Fruit fly (Drosophila melanogaster) whole organism: ENCODE results near the gene CG12231.

Source experiments
- CG8478 ChIP-seq: fragments of >200 bp; optimal IDR thresholded peaks from 2 replicates; lab custom pipeline; 2018; ENCODE audit warnings: inconsistent platforms
- Dll ChIP-seq: fragments of >200 bp; optimal IDR thresholded peaks from 2 replicates; lab custom pipeline; 2017
- EcR ChIP-seq, 2 experiments: fragments of >200 bp; optimal IDR thresholded peaks; 2 replicates each; lab custom pipeline; 2017; ENCODE audit warnings: missing biosample characterization in 2 of 2, missing genetic modification characterization in 2 of 2, missing genetic modification reagents in 2 of 2
- pan ChIP-seq: fragments of >200 bp; optimal IDR thresholded peaks from 2 replicates; lab custom pipeline; 2017
- psq ChIP-seq: fragments of >200 bp; optimal IDR thresholded peaks from 2 replicates; lab custom pipeline; 2017
- usp ChIP-seq: fragments of >200 bp; optimal IDR thresholded peaks from 2 replicates; lab custom pipeline; 2017; ENCODE audit warnings: missing biosample characterization, missing genetic modification characterization, mixed read lengths

CG12231 gene

DNA sequence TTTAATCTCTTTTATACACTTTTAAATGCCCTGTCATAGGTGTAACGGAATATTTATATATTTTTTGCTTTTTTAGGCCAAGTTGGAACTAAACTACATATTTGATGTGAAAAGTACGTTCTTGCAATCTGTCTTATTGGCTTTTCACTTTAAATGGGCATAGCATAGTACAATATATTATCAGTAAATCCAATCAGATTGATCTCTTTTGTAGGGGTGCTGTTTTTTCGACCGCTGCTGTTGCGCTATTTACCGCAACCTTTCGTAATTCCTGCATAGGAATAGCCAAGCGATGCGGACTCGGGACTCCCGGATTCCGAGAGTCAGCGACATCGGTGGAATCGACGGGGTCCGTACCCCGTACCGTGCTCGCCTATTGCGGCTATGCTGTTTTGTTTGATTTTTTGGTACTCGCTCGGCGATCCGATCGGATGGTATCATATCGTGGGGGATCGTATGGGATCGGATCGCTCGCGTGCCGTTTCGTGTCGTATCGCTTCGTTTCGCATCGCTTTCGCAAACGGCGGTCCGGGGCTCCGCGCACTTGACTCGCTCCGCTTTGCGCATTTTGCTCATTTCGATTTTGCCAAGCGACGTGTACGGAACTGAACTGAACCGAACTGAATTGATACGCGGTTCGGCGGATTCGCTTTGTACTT, 33.6 kb downstream of the CG12231 start:
- TF ChIP-seq usp (GFP tag; lab: Kevin White, UChicago), result no peak
- peak; percentile 40 for TF ChIP-seq pan (lab: Kevin White, UChicago)
- no peak for TF ChIP-seq CG8478 (lab: Kevin White, UChicago)
- TF ChIP-seq EcR (GFP tag; optimal IDR thresholded peaks at IDR 0.05; lab: Kevin White, UChicago), result no peak
- no peak for TF ChIP-seq Dll
- TF ChIP-seq psq (lab: Kevin White, UChicago), result no peak

DNA sequence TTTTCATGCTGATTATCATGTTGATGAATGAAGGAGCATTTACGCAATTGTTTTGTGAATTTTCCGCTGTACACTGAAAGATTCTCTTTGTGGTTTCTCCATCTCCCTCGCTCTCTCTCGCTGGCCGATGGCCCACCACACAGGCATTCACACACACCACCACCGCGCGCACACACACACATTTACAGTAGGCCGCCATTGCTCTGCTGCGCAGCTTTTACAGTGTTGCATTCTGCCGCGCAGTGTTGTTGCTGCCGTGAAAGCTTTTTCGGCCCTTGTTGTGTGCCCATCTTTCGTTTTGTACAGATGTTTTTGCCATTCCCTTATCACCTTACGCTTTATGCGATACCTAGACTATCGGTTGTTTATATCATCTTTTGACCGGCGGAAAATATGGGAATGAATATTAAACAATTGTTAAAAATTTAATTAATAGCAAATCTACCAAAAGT, 34.7 kb downstream of the CG12231 start:
- no peak for TF ChIP-seq CG8478 (lab: Kevin White, UChicago)
- TF ChIP-seq EcR (GFP tag; optimal IDR thresholded peaks at IDR 0.05; lab: Kevin White, UChicago), result no peak
- TF ChIP-seq psq (lab: Kevin White, UChicago), result no peak
- TF ChIP-seq usp (GFP tag; lab: Kevin White, UChicago), result no peak
- no peak for TF ChIP-seq Dll
- TF ChIP-seq pan (lab: Kevin White, UChicago), result no peak

DNA sequence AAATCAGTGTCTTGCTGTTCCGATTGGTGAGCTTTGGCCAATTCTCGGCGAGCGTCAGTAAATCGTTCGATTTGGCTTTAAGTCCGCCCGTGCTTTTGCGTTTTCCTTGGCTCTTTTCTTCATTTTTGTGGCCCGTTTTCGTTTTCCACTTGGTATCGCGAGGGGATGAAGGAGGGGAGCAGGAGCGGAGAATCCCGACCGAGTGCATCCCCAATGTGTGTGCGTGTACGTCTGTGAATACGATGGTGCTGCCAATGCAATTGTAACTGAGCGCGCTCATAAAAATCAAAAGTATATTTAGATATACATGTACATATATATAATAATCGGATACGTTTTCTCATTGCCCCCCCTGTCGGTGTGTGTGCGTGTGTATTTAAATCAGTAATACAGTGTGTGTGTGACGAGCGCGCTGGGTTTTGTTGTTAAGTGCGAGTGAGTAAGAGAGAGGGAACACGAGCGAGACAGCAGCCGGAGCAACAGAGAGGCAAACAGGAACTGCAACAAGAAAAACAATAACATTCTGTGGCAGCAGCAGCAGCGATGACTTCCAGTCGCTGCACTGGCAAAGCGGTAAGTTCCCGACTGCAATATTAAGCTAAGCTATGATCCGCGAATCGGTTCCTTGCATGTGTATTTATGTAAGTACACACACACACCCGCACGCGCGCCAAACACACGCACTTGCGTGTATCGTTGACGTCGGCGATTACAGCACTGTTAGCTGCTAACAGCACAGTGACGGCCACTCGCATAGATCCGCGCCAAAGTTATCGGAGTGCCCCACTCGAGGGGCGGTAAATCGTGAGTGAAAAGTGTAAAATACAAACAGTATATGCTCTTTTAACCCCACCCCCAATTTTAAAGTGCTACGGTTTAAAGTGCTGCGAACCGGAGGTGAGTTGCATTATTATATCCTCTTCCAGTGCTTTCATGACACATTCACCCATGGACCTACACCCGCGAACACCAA, 35.6 kb downstream of the CG12231 start:
- TF ChIP-seq psq (lab: Kevin White, UChicago), result no peak
- TF ChIP-seq CG8478 (lab: Kevin White, UChicago), result peak; percentile 92

DNA sequence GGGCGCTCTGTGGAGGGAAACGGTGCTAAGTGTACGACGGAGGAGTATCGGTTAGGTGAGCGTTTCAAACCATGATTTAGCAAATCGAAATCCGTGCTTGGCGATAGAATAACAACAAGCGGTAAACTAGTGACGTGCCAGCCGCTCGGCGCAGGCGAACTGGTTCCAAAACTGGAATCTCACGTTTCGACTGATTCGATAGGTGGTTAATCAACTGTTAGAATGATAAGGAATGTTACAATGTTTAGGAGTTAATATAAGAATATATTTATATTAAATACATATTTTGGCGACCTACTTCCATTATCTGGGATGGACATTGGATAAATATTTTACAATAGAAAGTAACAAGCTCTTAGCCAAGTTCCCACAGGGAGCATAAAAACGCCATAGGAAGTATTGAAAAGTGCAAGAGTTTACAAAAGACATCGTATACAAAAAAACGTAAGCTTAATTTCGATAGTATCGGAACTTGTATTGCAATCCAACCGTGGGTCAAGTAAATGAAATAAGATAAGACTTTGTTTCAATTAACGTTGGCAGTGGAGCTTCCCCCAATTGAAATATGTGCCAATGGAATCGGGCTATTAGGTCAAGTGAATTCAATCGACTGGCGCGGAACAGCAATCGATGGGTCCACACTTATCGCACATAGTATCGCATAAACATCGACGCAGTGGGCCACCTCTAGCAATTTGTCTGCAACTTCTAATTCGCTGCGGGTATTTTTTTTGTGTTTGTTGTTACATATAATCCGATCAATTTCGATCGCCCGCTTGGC, 36.5 kb downstream of the CG12231 start, which contains the start of the genes ksh, CG14200 and Pfrx:
Gene ksh, minus strand, starts transcription at position 163 of the 781 bp plus-strand sequence.
Gene CG14200, plus strand, starts transcription at position 676 of the 781 bp plus-strand sequence.
Gene Pfrx, plus strand, starts transcription at position 676 of the 781 bp plus-strand sequence.
- TF ChIP-seq Dll (no peak), CG8478 (lab: Kevin White, UChicago) (no peak)

DNA sequence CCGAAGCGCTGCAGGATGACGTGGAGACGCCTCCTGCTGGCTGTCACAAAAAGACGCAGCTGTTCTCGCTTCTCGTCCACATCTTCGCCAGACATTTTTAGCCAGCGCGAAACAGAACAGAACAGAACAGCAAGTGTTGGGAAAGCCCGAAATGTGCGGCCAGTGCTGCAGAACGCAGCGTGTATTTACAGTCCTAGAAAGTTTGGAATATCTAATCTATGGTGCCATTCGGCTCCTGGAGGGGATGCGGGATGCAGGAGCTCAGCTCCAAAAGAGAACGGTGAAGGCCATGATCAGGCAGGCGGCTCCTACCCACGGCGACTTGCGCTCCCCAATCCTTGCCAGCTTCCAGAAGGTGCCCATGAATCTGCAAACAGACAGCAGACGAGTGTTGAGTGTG, 37.3 kb downstream of the CG12231 start, which contains the start of gene CG12204:
Gene CG12204, minus strand, starts transcription at position 117 of the 400 bp plus-strand sequence.
- TF ChIP-seq CG8478 (lab: Kevin White, UChicago) (no peak), Dll (no peak), usp (GFP tag; lab: Kevin White, UChicago) (no peak), EcR (GFP tag; optimal IDR thresholded peaks at IDR 0.05; lab: Kevin White, UChicago) (no peak), psq (lab: Kevin White, UChicago) (no peak), pan (lab: Kevin White, UChicago) (no peak)

DNA sequence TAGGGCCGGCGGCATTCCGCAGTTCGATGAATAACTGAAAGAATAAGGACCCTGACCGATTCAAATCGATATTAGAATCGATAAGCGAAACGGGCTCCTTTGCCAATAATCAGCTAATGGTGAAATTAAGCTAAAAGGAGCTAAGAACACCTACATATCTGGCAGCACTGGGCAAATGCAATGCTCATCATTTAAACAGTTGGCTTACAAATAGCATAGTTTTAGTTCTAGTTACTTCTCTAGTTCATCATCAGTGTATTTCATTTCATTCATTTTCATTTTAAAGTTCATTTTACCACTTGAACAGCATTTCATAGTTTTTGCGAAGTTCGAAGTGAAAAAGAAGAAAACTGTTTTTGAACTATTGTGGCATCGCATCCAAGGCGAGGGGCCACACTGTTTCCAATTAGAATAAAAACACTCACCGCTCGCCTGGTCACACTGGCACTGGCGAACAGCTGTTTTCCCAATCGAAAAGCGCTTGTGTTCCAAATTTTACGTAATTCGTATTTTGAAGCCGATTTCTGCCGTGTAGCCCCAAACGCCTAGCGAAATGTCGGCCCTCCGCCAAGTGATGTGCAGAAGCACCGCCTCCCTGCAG, 39.5 kb downstream of the CG12231 start, which contains the start of the genes pcm and ND-18:
Gene pcm, minus strand, starts transcription at position 28 of the 601 bp plus-strand sequence.
Gene ND-18, plus strand, starts transcription at position 438 of the 601 bp plus-strand sequence.
- TF ChIP-seq Dll (no peak), psq (lab: Kevin White, UChicago) (no peak), pan (lab: Kevin White, UChicago) (no peak), CG8478 (lab: Kevin White, UChicago) (no peak), usp (GFP tag; lab: Kevin White, UChicago) (no peak), EcR (GFP tag; optimal IDR thresholded peaks at IDR 0.05; lab: Kevin White, UChicago) (no peak)

DNA sequence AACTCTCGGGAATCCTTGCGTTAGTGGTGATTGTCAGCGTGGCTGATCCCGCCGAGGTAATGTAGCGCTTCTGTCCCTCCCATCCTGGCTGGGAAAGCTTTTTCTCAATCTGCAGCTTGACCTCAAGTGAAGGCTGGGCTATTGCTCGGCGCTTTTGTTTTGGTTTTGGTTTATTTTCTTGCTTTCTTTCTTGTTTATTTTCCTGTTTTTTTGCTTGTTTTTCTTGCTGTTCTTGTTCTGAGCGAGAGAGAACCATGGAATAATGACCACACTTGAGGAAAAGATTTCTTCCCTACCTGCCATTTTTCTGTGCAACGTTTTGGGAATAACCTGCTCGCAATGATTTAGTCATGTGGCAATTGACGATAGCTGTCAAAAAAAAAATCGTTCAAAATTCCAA, 46.5 kb downstream of the CG12231 start:
- TF ChIP-seq EcR (GFP tag; optimal IDR thresholded peaks at IDR 0.05; lab: Kevin White, UChicago), result no peak
